Fruit fly (Drosophila melanogaster) whole organism, embryonic: ENCODE results near the gene Rab7.
A peak's percentile ranks its signal among the peaks of the same experiment; 100 is the strongest.

ENCODE experiments used
- Asciz ChIP-seq: fragments of 200-800 bp; sonication (Bioruptor generic); optimal IDR thresholded peaks from 2 replicates; lab custom pipeline; 2017; ENCODE audit warnings: missing biosample characterization, mild to moderate bottlenecking, missing genetic modification characterization, missing genetic modification reagents
- B-H1 ChIP-seq: fragments of 200-800 bp; sonication (Bioruptor generic); IDR thresholded peaks from 3 replicates; pipeline ENCODE4 v1.3.6; 2022; ENCODE audit warnings: missing biosample characterization, missing genetic modification characterization
- Blimp-1 ChIP-seq: fragments of 200-800 bp; sonication (Bioruptor generic); optimal IDR thresholded peaks from 3 replicates; lab custom pipeline; 2018; ENCODE audit warnings: missing biosample characterization, missing genetic modification characterization, mild to moderate bottlenecking, moderate library complexity, missing genetic modification reagents
- CG12299 ChIP-seq: fragments of 200-800 bp; sonication (Bioruptor generic); optimal IDR thresholded peaks from 2 replicates; lab custom pipeline; 2018; ENCODE audit warnings: missing biosample characterization, mild to moderate bottlenecking, missing genetic modification characterization
- CG17328 ChIP-seq: fragments of 200-800 bp; sonication (Bioruptor generic); IDR thresholded peaks from 2 replicates; pipeline ENCODE4 v1.3.6; 2022; ENCODE audit warnings: missing biosample characterization, missing genetic modification characterization
- CG2712 ChIP-seq: fragments of 200-800 bp; optimal IDR thresholded peaks from 3 replicates; lab custom pipeline; 2019; ENCODE audit warnings: missing biosample characterization, mild to moderate bottlenecking, missing genetic modification characterization, moderate library complexity
- CG42726 ChIP-seq: fragments of 200-800 bp; sonication (Bioruptor generic); IDR thresholded peaks from 2 replicates; pipeline ENCODE4 v1.3.6; 2022; ENCODE audit warnings: missing biosample characterization, missing genetic modification characterization; ENCODE audit not compliant: partially characterized antibody
- CG6654 ChIP-seq: fragments of 200-800 bp; sonication (Bioruptor generic); optimal IDR thresholded peaks from 2 replicates; lab custom pipeline; 2017; ENCODE audit warnings: missing biosample characterization, mild to moderate bottlenecking, missing genetic modification characterization
- CG6765 ChIP-seq: fragments of 200-800 bp; sonication (Bioruptor generic); optimal IDR thresholded peaks from 3 replicates; lab custom pipeline; 2017; ENCODE audit warnings: missing biosample characterization, mild to moderate bottlenecking, missing genetic modification characterization
- CG7928 ChIP-seq: fragments of 200-800 bp; sonication (Bioruptor generic); optimal IDR thresholded peaks from 2 replicates; lab custom pipeline; 2017; ENCODE audit warnings: missing biosample characterization, mild to moderate bottlenecking, missing genetic modification characterization
- CG7963 ChIP-seq: fragments of 200-800 bp; sonication (Bioruptor generic); IDR thresholded peaks from 3 replicates; pipeline ENCODE4 v1.3.6; 2022; ENCODE audit warnings: missing biosample characterization, missing genetic modification characterization; ENCODE audit not compliant: partially characterized antibody
- CG9215 ChIP-seq: fragments of 200-800 bp; sonication (Bioruptor generic); IDR thresholded peaks from 2 replicates; pipeline ENCODE4 v1.3.6; 2022; ENCODE audit warnings: missing biosample characterization, missing genetic modification characterization
- CG9876 ChIP-seq: fragments of 200-800 bp; sonication (Bioruptor generic); optimal IDR thresholded peaks from 2 replicates; lab custom pipeline; 2016; ENCODE audit warnings: missing biosample characterization, missing genetic modification characterization
- CrebB ChIP-seq: fragments of 200-800 bp; sonication (Bioruptor generic); optimal IDR thresholded peaks from 3 replicates; lab custom pipeline; 2018; ENCODE audit warnings: missing biosample characterization, mild to moderate bottlenecking, missing genetic modification characterization
- Dek ChIP-seq: fragments of 200-800 bp; sonication (Bioruptor generic); optimal IDR thresholded peaks from 3 replicates; lab custom pipeline; 2019; ENCODE audit warnings: missing biosample characterization, mild to moderate bottlenecking, missing genetic modification characterization, moderate library complexity
- E2f2 ChIP-seq: fragments of 200-800 bp; sonication (Bioruptor generic); IDR thresholded peaks from 2 replicates; pipeline ENCODE4 v1.3.6; 2022; ENCODE audit warnings: missing biosample characterization, missing genetic modification characterization
- Fer2 ChIP-seq: fragments of 200-800 bp; sonication (Bioruptor generic); optimal IDR thresholded peaks from 2 replicates; lab custom pipeline; 2018; ENCODE audit warnings: missing biosample characterization, mild to moderate bottlenecking, missing genetic modification characterization, moderate library complexity
- HLH3B ChIP-seq: fragments of 200-800 bp; sonication (Bioruptor generic); IDR thresholded peaks from 2 replicates; pipeline ENCODE4 v1.3.6; 2022; ENCODE audit warnings: missing biosample characterization, missing genetic modification characterization
- HLH54F ChIP-seq: fragments of 200-800 bp; sonication (Bioruptor generic); optimal IDR thresholded peaks from 3 replicates; lab custom pipeline; 2016; ENCODE audit warnings: missing biosample characterization, missing genetic modification characterization
- Hey ChIP-seq: fragments of 200-800 bp; sonication (Bioruptor generic); optimal IDR thresholded peaks from 3 replicates; lab custom pipeline; 2018; ENCODE audit warnings: missing biosample characterization, mild to moderate bottlenecking, missing genetic modification characterization
- Meics ChIP-seq: fragments of 200-800 bp; sonication (Bioruptor generic); optimal IDR thresholded peaks from 2 replicates; lab custom pipeline; 2017; ENCODE audit warnings: missing biosample characterization, mild to moderate bottlenecking, missing genetic modification characterization
- NK7.1 ChIP-seq: fragments of 200-800 bp; sonication (Bioruptor generic); optimal IDR thresholded peaks from 3 replicates; lab custom pipeline; 2016; ENCODE audit warnings: missing biosample characterization, missing genetic modification characterization
- Nf-YA ChIP-seq: fragments of 200-800 bp; sonication (Bioruptor generic); IDR thresholded peaks from 2 replicates; pipeline ENCODE4 v1.3.6; 2022; ENCODE audit warnings: missing biosample characterization, missing genetic modification characterization
- Nf-YB ChIP-seq: fragments of 200-800 bp; sonication (Bioruptor generic); optimal IDR thresholded peaks from 3 replicates; lab custom pipeline; 2019; ENCODE audit warnings: missing biosample characterization, mild to moderate bottlenecking, missing genetic modification characterization, moderate library complexity
- Nf-YC ChIP-seq: fragments of 200-800 bp; optimal IDR thresholded peaks from 3 replicates; lab custom pipeline; 2019; ENCODE audit warnings: missing biosample characterization, mild to moderate bottlenecking, missing genetic modification characterization, moderate library complexity
- Oaz ChIP-seq: fragments of 200-800 bp; sonication (Bioruptor generic); IDR thresholded peaks from 2 replicates; pipeline ENCODE4 v1.3.6; 2022; ENCODE audit warnings: missing biosample characterization, missing genetic modification characterization
- Pdp1 ChIP-seq, 2 experiments: fragments of 200-800 bp; sonication (Bioruptor generic); optimal IDR thresholded peaks; 3 replicates each; lab custom pipeline; 2016; ENCODE audit warnings: missing biosample characterization in 2 of 2, missing genetic modification characterization in 2 of 2, mild to moderate bottlenecking in 1 of 2, moderate library complexity in 1 of 2
- Rx ChIP-seq: fragments of 200-800 bp; sonication (Bioruptor generic); IDR thresholded peaks from 2 replicates; pipeline ENCODE4 v1.3.6; 2022; ENCODE audit warnings: missing biosample characterization, missing genetic modification characterization
- Six4 ChIP-seq: fragments of 200-800 bp; sonication (Bioruptor generic); optimal IDR thresholded peaks from 2 replicates; lab custom pipeline; 2016; ENCODE audit warnings: missing biosample characterization, missing genetic modification characterization
- Stat92E ChIP-seq, 3 experiments: fragments of >200 bp in 2 of 3; fragments of 200-800 bp in 1 of 3; sonication (Bioruptor generic) in 1 of 3; optimal IDR thresholded peaks; 2 replicates each; lab custom pipeline; 2017 to 2019; ENCODE audit warnings: missing biosample characterization in 3 of 3, missing genetic modification characterization in 3 of 3, mild to moderate bottlenecking in 1 of 3, moderate library complexity in 1 of 3
- TFAM ChIP-seq: fragments of 200-800 bp; sonication (Bioruptor generic); optimal IDR thresholded peaks from 2 replicates; lab custom pipeline; 2017; ENCODE audit warnings: missing biosample characterization, missing genetic modification characterization, inconsistent platforms
- Vsx1 ChIP-seq: fragments of 200-800 bp; sonication (Bioruptor generic); optimal IDR thresholded peaks from 2 replicates; lab custom pipeline; 2017; ENCODE audit warnings: missing biosample characterization, mild to moderate bottlenecking, missing genetic modification characterization, missing genetic modification reagents
- ac ChIP-seq: fragments of 200-800 bp; sonication (Bioruptor generic); optimal IDR thresholded peaks from 3 replicates; lab custom pipeline; 2017; ENCODE audit warnings: missing biosample characterization, mild to moderate bottlenecking, missing genetic modification characterization
- ash1 ChIP-seq: fragments of 200-800 bp; sonication (Bioruptor generic); optimal IDR thresholded peaks from 2 replicates; lab custom pipeline; 2018; ENCODE audit warnings: missing biosample characterization, mild to moderate bottlenecking, missing genetic modification characterization
- bsh ChIP-seq, 2 experiments: fragments of 200-800 bp; sonication (Bioruptor generic); optimal IDR thresholded peaks; 2 replicates each; lab custom pipeline; 2017 to 2018; ENCODE audit warnings: mild to moderate bottlenecking in 2 of 2, missing biosample characterization in 2 of 2, missing genetic modification characterization in 2 of 2, moderate library complexity in 1 of 2
- crol ChIP-seq: fragments of 200-800 bp; sonication (Bioruptor generic); IDR thresholded peaks from 2 replicates; pipeline ENCODE4 v1.3.6; 2022; ENCODE audit warnings: missing biosample characterization, missing genetic modification characterization
- dati ChIP-seq: fragments of 200-800 bp; sonication (Bioruptor generic); IDR thresholded peaks from 2 replicates; pipeline ENCODE4 v1.3.6; 2022; ENCODE audit warnings: missing biosample characterization, missing genetic modification characterization
- dysf ChIP-seq: fragments of 200-800 bp; sonication (Bioruptor generic); IDR thresholded peaks from 3 replicates; pipeline ENCODE4 v1.3.6; 2022; ENCODE audit warnings: missing biosample characterization, missing genetic modification characterization
- gfzf ChIP-seq: fragments of 200-800 bp; sonication (Bioruptor generic); optimal IDR thresholded peaks from 2 replicates; lab custom pipeline; 2016; ENCODE audit warnings: missing biosample characterization, mild to moderate bottlenecking, missing genetic modification characterization, moderate library complexity
- grau ChIP-seq: fragments of 200-800 bp; optimal IDR thresholded peaks from 3 replicates; lab custom pipeline; 2019; ENCODE audit warnings: missing biosample characterization, mild to moderate bottlenecking, missing genetic modification characterization, moderate library complexity
- gsb-n ChIP-seq: fragments of 200-800 bp; sonication (Bioruptor generic); optimal IDR thresholded peaks from 3 replicates; lab custom pipeline; 2018; ENCODE audit warnings: missing biosample characterization, mild to moderate bottlenecking, missing genetic modification characterization
- otp ChIP-seq: fragments of 200-800 bp; sonication (Bioruptor generic); IDR thresholded peaks from 3 replicates; pipeline ENCODE4, ENCODE4 v1.3.6; 2022; ENCODE audit warnings: missing biosample characterization, missing genetic modification characterization
- run ChIP-seq: fragments of 200-800 bp; sonication (Bioruptor generic); optimal IDR thresholded peaks from 3 replicates; lab custom pipeline; 2018; ENCODE audit warnings: missing biosample characterization, mild to moderate bottlenecking, missing genetic modification characterization
- salm ChIP-seq: fragments of 200-800 bp; sonication (Bioruptor generic); optimal IDR thresholded peaks from 2 replicates; lab custom pipeline; 2018; ENCODE audit warnings: missing biosample characterization, mild to moderate bottlenecking, missing genetic modification characterization
- sd ChIP-seq: fragments of 200-800 bp; sonication (Bioruptor generic); optimal IDR thresholded peaks from 3 replicates; lab custom pipeline; 2018; ENCODE audit warnings: missing biosample characterization, mild to moderate bottlenecking, missing genetic modification characterization, moderate library complexity
- seq ChIP-seq: fragments of 200-800 bp; sonication (Bioruptor generic); IDR thresholded peaks from 2 replicates; pipeline ENCODE4 v1.3.6; 2022; ENCODE audit warnings: missing biosample characterization, missing genetic modification characterization
- sima ChIP-seq: fragments of 200-800 bp; sonication (Bioruptor generic); optimal IDR thresholded peaks from 2 replicates; lab custom pipeline; 2016; ENCODE audit warnings: missing biosample characterization, missing genetic modification characterization
- ssp ChIP-seq: fragments of 200-800 bp; sonication (Bioruptor generic); IDR thresholded peaks from 2 replicates; pipeline ENCODE4 v1.3.6; 2022; ENCODE audit warnings: missing biosample characterization, missing genetic modification characterization
- sug ChIP-seq: fragments of 200-800 bp; optimal IDR thresholded peaks from 2 replicates; lab custom pipeline; 2019; ENCODE audit warnings: missing biosample characterization, mild to moderate bottlenecking, missing genetic modification characterization, moderate library complexity
- tup ChIP-seq: fragments of 200-800 bp; sonication (Bioruptor generic); optimal IDR thresholded peaks from 2 replicates; lab custom pipeline; 2016; ENCODE audit warnings: missing biosample characterization, mild to moderate bottlenecking, missing genetic modification characterization, moderate library complexity

Gene Rab7

DNA sequence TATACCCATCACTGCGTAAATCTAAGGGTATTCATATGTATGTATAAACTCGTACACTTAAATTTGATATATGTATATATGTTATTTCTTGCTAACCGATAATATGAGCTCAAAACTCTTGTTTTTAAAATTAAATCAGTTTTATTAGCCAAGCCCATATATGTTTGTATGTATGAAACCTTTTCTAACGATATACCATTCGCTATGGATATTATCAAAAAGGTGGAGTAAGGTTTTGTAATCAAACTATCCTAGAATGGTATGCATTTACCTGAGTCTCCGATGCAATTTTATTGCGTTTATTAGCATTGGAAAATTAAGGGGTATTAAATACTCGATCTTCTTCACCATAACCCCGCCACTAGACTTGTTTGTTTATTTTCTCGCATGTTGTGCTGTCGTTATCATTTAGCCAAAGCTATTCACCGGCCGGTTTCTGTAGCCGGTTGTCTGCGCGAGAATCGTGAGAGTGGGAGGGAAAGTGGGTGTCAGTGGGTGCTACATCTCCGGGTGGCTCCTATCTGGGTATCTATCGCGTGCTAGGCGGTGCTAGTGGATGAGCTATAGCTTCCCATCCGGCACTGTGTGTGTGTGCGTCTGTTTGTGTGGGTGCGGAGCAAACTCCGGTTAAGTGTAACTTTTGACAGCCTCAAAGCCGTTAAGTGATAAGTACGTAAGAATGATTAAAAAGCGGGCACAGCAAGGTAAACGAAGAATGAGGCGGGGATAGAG is 15.1 kb downstream of the Rab7 start (continued):
- TF ChIP-seq Rx (GFP tag; lab: Robert Waterston, UW) (no peak), Vsx1 (GFP tag; lab: Kevin White, UChicago) (no peak), Meics (peak; percentile 40), TFAM (GFP tag; lab: Kevin White, UChicago) (no peak), dati (GFP tag; lab: Robert Waterston, UW) (no peak), grau (tag; lab: Kevin White, UChicago) (peak; percentile 17), ash1 (GFP tag; lab: Kevin White, UChicago) (no peak), Hey (peak; percentile 76), tup (GFP tag; lab: Kevin White, UChicago) (no peak), Six4 (GFP tag; lab: Kevin White, UChicago) (no peak), CrebB (no peak), gfzf (GFP tag; lab: Kevin White, UChicago) (no peak), HLH54F (GFP tag; lab: Kevin White, UChicago) (no peak), ssp (GFP tag; lab: Robert Waterston, UW) (no peak), CG9215 (GFP tag; lab: Robert Waterston, UW) (no peak), CG6654 (GFP tag; lab: Kevin White, UChicago) (no peak), E2f2 (GFP tag; lab: Robert Waterston, UW) (no peak), otp (GFP tag; lab: Robert Waterston, UW) (no peak), Nf-YC (tag; lab: Kevin White, UChicago) (no peak), B-H1 (GFP tag; lab: Robert Waterston, UW) (no peak), gsb-n (no peak), CG17328 (no peak), Blimp-1 (GFP tag; lab: Kevin White, UChicago) (peak; percentile 1), Stat92E (GFP tag; optimal IDR thresholded peaks at IDR 0.05; lab: Kevin White, UChicago) (no peak), Oaz (GFP tag; lab: Robert Waterston, UW) (no peak), NK7.1 (GFP tag; lab: Kevin White, UChicago) (no peak), CG6765 (GFP tag; lab: Kevin White, UChicago) (no peak), crol (no peak), ac (no peak), Nf-YA (GFP tag; lab: Robert Waterston, UW) (no peak), seq (GFP tag; lab: Robert Waterston, UW) (no peak), CG42726 (GFP tag; lab: Robert Waterston, UW) (no peak), dysf (no peak), HLH3B (GFP tag; lab: Robert Waterston, UW) (no peak), sd (no peak), Nf-YB (GFP tag; lab: Kevin White, UChicago) (no peak), CG2712 (tag; lab: Kevin White, UChicago) (peak; percentile 22), CG7928 (GFP tag; lab: Kevin White, UChicago) (no peak), run (tag; lab: Kevin White, UChicago) (no peak), Fer2 (tag; lab: Kevin White, UChicago) (no peak), CG7963 (GFP tag; lab: Robert Waterston, UW) (no peak), CG9876 (no peak), CG12299 (tag; lab: Kevin White, UChicago) (no peak), Dek (tag; lab: Kevin White, UChicago) (peak; percentile 31), Pdp1 (GFP tag; optimal IDR thresholded peaks at IDR 0.05; lab: Kevin White, UChicago) (peak in 1 of 2 experiments; percentile 30), bsh (GFP tag; optimal IDR thresholded peaks at IDR 0.05; lab: Kevin White, UChicago) (peak in 1 of 2 experiments; percentile 1), sima (GFP tag; lab: Kevin White, UChicago) (no peak), Asciz (GFP tag; lab: Kevin White, UChicago) (peak; percentile 32), sug (tag; lab: Kevin White, UChicago) (peak; percentile 49), salm (tag; lab: Kevin White, UChicago) (no peak)
